Worm (Caenorhabditis elegans) whole organism, L1 larva: ENCODE results near the gene R02D5.8.
A peak's percentile ranks its signal among the peaks of the same experiment; 100 is the strongest.

ENCODE experiments used
- C16A3.4 ChIP-seq: fragments of 150-350 bp; optimal IDR thresholded peaks from 2 replicates; lab custom pipeline; 2014; ENCODE audit warnings: missing biosample characterization, missing genetic modification characterization
- C34B4.2 ChIP-seq: sonication (generic microtip); optimal IDR thresholded peaks from 2 replicates; lab custom pipeline; 2017; ENCODE audit warnings: mild to moderate bottlenecking, missing genetic modification characterization, missing compliant biosample characterization
- F16B12.6 ChIP-seq: fragments of 150-350 bp; optimal IDR thresholded peaks from 2 replicates; lab custom pipeline; 2014; ENCODE audit warnings: missing biosample characterization, missing genetic modification characterization
- Y116A8C.19 ChIP-seq: sonication (generic microtip); optimal IDR thresholded peaks from 2 replicates; lab custom pipeline; 2016; ENCODE audit warnings: missing compliant biosample characterization, missing genetic modification characterization, borderline replicate concordance
- alr-1 ChIP-seq: fragments of 200-800 bp; sonication (Bioruptor generic); optimal IDR thresholded peaks from 2 replicates; lab custom pipeline; 2018; ENCODE audit warnings: borderline replicate concordance, mild to moderate bottlenecking, missing genetic modification characterization, missing compliant biosample characterization
- aly-2 ChIP-seq: fragments of 150-350 bp; optimal IDR thresholded peaks from 2 replicates; lab custom pipeline; 2014; ENCODE audit warnings: missing biosample characterization, missing genetic modification characterization
- ama-1 ChIP-seq: fragments of 150-350 bp; optimal IDR thresholded peaks from 2 replicates; lab custom pipeline; 2014
- blmp-1 ChIP-seq: fragments of 150-350 bp; optimal IDR thresholded peaks from 2 replicates; lab custom pipeline; 2014; ENCODE audit warnings: missing biosample characterization, missing genetic modification characterization
- ceh-63 ChIP-seq: fragments of 200-800 bp; sonication (Bioruptor generic); optimal IDR thresholded peaks from 2 replicates; lab custom pipeline; 2018; ENCODE audit warnings: mild to moderate bottlenecking, missing genetic modification characterization, missing compliant biosample characterization
- ceh-82 ChIP-seq, 3 experiments: fragments of 150-350 bp in 1 of 3; sonication (generic microtip) in 2 of 3; optimal IDR thresholded peaks; 2 replicates each; lab custom pipeline; 2014 to 2017; ENCODE audit warnings: missing biosample characterization in 3 of 3, missing genetic modification characterization in 3 of 3
- ceh-88 ChIP-seq: fragments of 200-800 bp; sonication (Bioruptor generic); IDR thresholded peaks from 2 replicates; pipeline ENCODE4 v1.3.6; 2022; ENCODE audit warnings: missing genetic modification characterization, missing compliant biosample characterization
- ces-1 ChIP-seq: fragments of 150-350 bp; optimal IDR thresholded peaks from 2 replicates; lab custom pipeline; 2014; ENCODE audit warnings: missing biosample characterization, missing genetic modification reagents, missing genetic modification characterization
- dsc-1 ChIP-seq: sonication (generic microtip); optimal IDR thresholded peaks from 2 replicates; lab custom pipeline; 2016; ENCODE audit warnings: mild to moderate bottlenecking, missing genetic modification characterization, missing compliant biosample characterization
- efl-1 ChIP-seq, 4 experiments: fragments of 150-350 bp; optimal IDR thresholded peaks in 3 of 4; peaks in 1 of 4; 1 replicate in 1 of 4; 2 replicates in 3 of 4; lab custom pipeline; 2014; ENCODE audit warnings: missing biosample characterization in 2 of 4, missing genetic modification characterization in 2 of 4, missing genetic modification reagents in 2 of 4
- egl-13 ChIP-seq: sonication (generic microtip); optimal IDR thresholded peaks from 2 replicates; lab custom pipeline; 2016; ENCODE audit warnings: missing genotype, missing genetic modification reagents, missing genetic modification characterization, missing compliant biosample characterization
- elt-2 ChIP-seq: sonication (generic microtip); optimal IDR thresholded peaks from 2 replicates; lab custom pipeline; 2016; ENCODE audit warnings: missing genetic modification characterization, mild to moderate bottlenecking, inconsistent platforms, missing compliant biosample characterization, missing genetic modification reagents
- elt-3 ChIP-seq, 6 experiments: fragments of 150-350 bp in 1 of 6; sonication (generic microtip); optimal IDR thresholded peaks; 2 replicates each; lab custom pipeline; 2017 to 2018; ENCODE audit warnings: missing biosample characterization in 6 of 6, missing genetic modification characterization in 6 of 6, inconsistent platforms in 1 of 6
- fkh-10 ChIP-seq: sonication (generic microtip); optimal IDR thresholded peaks from 2 replicates; lab custom pipeline; 2017; ENCODE audit warnings: missing biosample characterization, missing genetic modification reagents, missing genetic modification characterization
- fkh-8 ChIP-seq: sonication (generic microtip); optimal IDR thresholded peaks from 2 replicates; lab custom pipeline; 2016; ENCODE audit warnings: mild to moderate bottlenecking, missing genetic modification characterization, missing compliant biosample characterization
- hlh-17 ChIP-seq: fragments of 200-800 bp; sonication (Bioruptor generic); optimal IDR thresholded peaks from 2 replicates; lab custom pipeline; 2018; ENCODE audit warnings: missing genetic modification characterization, mild to moderate bottlenecking, missing compliant biosample characterization, moderate library complexity, borderline replicate concordance
- hlh-4 ChIP-seq: sonication (generic microtip); optimal IDR thresholded peaks from 2 replicates; lab custom pipeline; 2016; ENCODE audit warnings: mild to moderate bottlenecking, missing genetic modification characterization, missing compliant biosample characterization
- hpl-2 ChIP-seq: fragments of 150-350 bp; optimal IDR thresholded peaks from 2 replicates; lab custom pipeline; 2014; ENCODE audit warnings: missing biosample characterization, missing genetic modification reagents, missing genetic modification characterization
- irx-1 ChIP-seq: sonication (generic microtip); optimal IDR thresholded peaks from 2 replicates; lab custom pipeline; 2016; ENCODE audit warnings: missing genetic modification characterization, missing compliant biosample characterization
- lin-13 ChIP-seq: fragments of 150-350 bp; optimal IDR thresholded peaks from 2 replicates; lab custom pipeline; 2014; ENCODE audit warnings: missing biosample characterization, missing genetic modification reagents, missing genetic modification characterization
- lin-14 ChIP-seq: fragments of 200-800 bp; sonication (Bioruptor generic); optimal IDR thresholded peaks from 2 replicates; lab custom pipeline; 2018; ENCODE audit warnings: mild to moderate bottlenecking, missing genetic modification characterization, moderate library complexity, missing compliant biosample characterization
- lin-15B ChIP-seq: fragments of 150-350 bp; sonication (generic microtip); optimal IDR thresholded peaks from 3 replicates; lab custom pipeline; 2014; ENCODE audit warnings: missing biosample characterization, missing genetic modification characterization
- mab-9 ChIP-seq: fragments of 200-800 bp; sonication (Bioruptor generic); IDR thresholded peaks from 2 replicates; pipeline ENCODE4 v1.3.6; 2022; ENCODE audit warnings: missing genetic modification reagents, missing genetic modification characterization, missing compliant biosample characterization
- mef-2 ChIP-seq: fragments of 150-350 bp; optimal IDR thresholded peaks from 2 replicates; lab custom pipeline; 2014; ENCODE audit warnings: missing biosample characterization, missing genetic modification characterization
- mep-1 ChIP-seq: fragments of 150-350 bp; optimal IDR thresholded peaks from 2 replicates; lab custom pipeline; 2014; ENCODE audit warnings: missing biosample characterization, missing genetic modification characterization
- nhr-11 ChIP-seq: fragments of 150-350 bp; optimal IDR thresholded peaks from 2 replicates; lab custom pipeline; 2014; ENCODE audit warnings: missing biosample characterization, missing genetic modification characterization
- nhr-20 ChIP-seq: sonication (generic microtip); optimal IDR thresholded peaks from 2 replicates; lab custom pipeline; 2016; ENCODE audit warnings: mild to moderate bottlenecking, missing genetic modification characterization, missing compliant biosample characterization
- nhr-47 ChIP-seq: sonication (generic microtip); optimal IDR thresholded peaks from 2 replicates; lab custom pipeline; 2016; ENCODE audit warnings: mild to moderate bottlenecking, missing genetic modification characterization, moderate library complexity, missing compliant biosample characterization
- nhr-76 ChIP-seq: sonication (generic microtip); optimal IDR thresholded peaks from 2 replicates; lab custom pipeline; 2017; ENCODE audit warnings: missing biosample characterization, missing genetic modification characterization
- nhr-77 ChIP-seq: fragments of 150-350 bp; optimal IDR thresholded peaks from 2 replicates; lab custom pipeline; 2014; ENCODE audit warnings: missing biosample characterization, missing genetic modification characterization
- nhr-84 ChIP-seq: sonication (generic microtip); optimal IDR thresholded peaks from 2 replicates; lab custom pipeline; 2017; ENCODE audit warnings: missing biosample characterization, missing genetic modification characterization
- nhr-85 ChIP-seq: sonication (generic microtip); peaks from one replicate; lab custom pipeline; 2016; ENCODE audit warnings: missing genetic modification characterization, inconsistent platforms, missing compliant biosample characterization
- pax-3 ChIP-seq: fragments of 200-800 bp; sonication (Bioruptor generic); optimal IDR thresholded peaks from 2 replicates; lab custom pipeline; 2018; ENCODE audit warnings: mild to moderate bottlenecking, missing genetic modification characterization, moderate library complexity, missing compliant biosample characterization
- skn-1 ChIP-seq: fragments of 150-350 bp; optimal IDR thresholded peaks from 2 replicates; lab custom pipeline; 2014; ENCODE audit warnings: missing biosample characterization, missing genetic modification characterization
- snpc-4 ChIP-seq: fragments of 150-350 bp; optimal IDR thresholded peaks from 2 replicates; lab custom pipeline; 2014; ENCODE audit warnings: missing biosample characterization, missing genetic modification characterization
- snu-23 ChIP-seq: sonication (generic microtip); optimal IDR thresholded peaks from 2 replicates; lab custom pipeline; 2016; ENCODE audit warnings: missing genetic modification characterization, missing compliant biosample characterization
- sptf-1 ChIP-seq: fragments of 150-350 bp; optimal IDR thresholded peaks from 2 replicates; lab custom pipeline; 2014; ENCODE audit warnings: missing biosample characterization, missing genetic modification characterization
- sup-37 ChIP-seq: fragments of 200-800 bp; sonication (Bioruptor generic); optimal IDR thresholded peaks from 2 replicates; lab custom pipeline; 2018; ENCODE audit warnings: mild to moderate bottlenecking, missing genetic modification characterization, missing compliant biosample characterization
- tlp-1 ChIP-seq: fragments of 150-350 bp; optimal IDR thresholded peaks from 2 replicates; lab custom pipeline; 2014; ENCODE audit warnings: missing biosample characterization, missing genetic modification characterization
- unc-130 ChIP-seq: fragments of 150-350 bp; optimal IDR thresholded peaks from 2 replicates; lab custom pipeline; 2017; ENCODE audit warnings: missing biosample characterization, missing genetic modification characterization, inconsistent platforms
- unc-30 ChIP-seq: sonication (generic microtip); optimal IDR thresholded peaks from 2 replicates; lab custom pipeline; 2017; ENCODE audit warnings: missing biosample characterization, missing genetic modification characterization
- unc-62 ChIP-seq: fragments of 150-350 bp; optimal IDR thresholded peaks from 2 replicates; lab custom pipeline; 2014; ENCODE audit warnings: missing biosample characterization, missing genetic modification reagents, missing genetic modification characterization
- unc-86 ChIP-seq: sonication (generic microtip); optimal IDR thresholded peaks from 2 replicates; lab custom pipeline; 2016; ENCODE audit warnings: missing genetic modification characterization, missing compliant biosample characterization
- unc-98 ChIP-seq: fragments of 200-800 bp; sonication (Bioruptor generic); IDR thresholded peaks from 2 replicates; pipeline ENCODE4 v1.3.6; 2022; ENCODE audit warnings: missing genetic modification characterization, missing compliant biosample characterization
- xbp-1 ChIP-seq: sonication (generic microtip); optimal IDR thresholded peaks from 2 replicates; lab custom pipeline; 2016; ENCODE audit warnings: missing genetic modification characterization, missing compliant biosample characterization
- ztf-11 ChIP-seq, 2 experiments: sonication (generic microtip); optimal IDR thresholded peaks; 2 replicates each; lab custom pipeline; 2016 to 2017; ENCODE audit warnings: missing genetic modification characterization in 2 of 2, missing biosample characterization in 1 of 2, missing compliant biosample characterization in 1 of 2

R02D5.8 gene

ce11 chrV:14500554-14500953 is 18.6 kb downstream of the R02D5.8 start:
- no peak for TF ChIP-seq aly-2
- TF ChIP-seq lin-14 (GFP tag; lab: Kevin White, UChicago): peak; percentile 53
- TF ChIP-seq lin-15B: no peak
- peak; percentile 13 for TF ChIP-seq irx-1 (tag; lab: Kevin White, UChicago)
- TF ChIP-seq blmp-1 (tag; lab: Kevin White, UChicago): peak; percentile 57
- TF ChIP-seq nhr-85 (tag; lab: Kevin White, UChicago): no peak
- peak; percentile 0 for TF ChIP-seq mep-1 (tag; lab: Kevin White, UChicago)
- no peak for TF ChIP-seq fkh-10 (GFP tag; lab: Kevin White, UChicago)

ce11 chrV:14499074-14499864 is 19.9 kb downstream of the R02D5.8 start:
- TF ChIP-seq lin-13 (GFP tag; lab: Kevin White, UChicago) (no peak), nhr-84 (no peak), snu-23 (peak; percentile 17), elt-3 (tag; optimal IDR thresholded peaks at IDR 0.05; lab: Kevin White, UChicago) (peak in 2 of 6 experiments; percentile 47 to 65), snpc-4 (tag; lab: Kevin White, UChicago) (no peak), egl-13 (tag; lab: Kevin White, UChicago) (no peak), unc-62 (GFP tag; lab: Kevin White, UChicago) (no peak), hlh-17 (no peak), ces-1 (GFP tag; lab: Kevin White, UChicago) (no peak), ceh-63 (GFP tag; lab: Kevin White, UChicago) (no peak), C34B4.2 (tag; lab: Kevin White, UChicago) (no peak), nhr-76 (tag; lab: Kevin White, UChicago) (no peak), efl-1 (optimal IDR thresholded peaks at IDR 0.05; lab: Kevin White, UChicago) (no peak), efl-1 (GFP tag; optimal IDR thresholded peaks at IDR 0.05 in 1 of 2; lab: Kevin White, UChicago) (peak in 1 of 2 experiments; percentile 91), nhr-77 (no peak), unc-86 (no peak), pax-3 (no peak), alr-1 (tag; lab: Kevin White, UChicago) (no peak), ceh-82 (tag; optimal IDR thresholded peaks at IDR 0.05; lab: Kevin White, UChicago) (no peak), dsc-1 (tag; lab: Kevin White, UChicago) (no peak), unc-30 (tag; lab: Kevin White, UChicago) (no peak), ama-1 (lab: Kevin White, UChicago) (no peak), unc-98 (GFP tag; lab: Robert Waterston, UW) (no peak), mab-9 (GFP tag; lab: Robert Waterston, UW) (no peak), hpl-2 (GFP tag; lab: Kevin White, UChicago) (no peak), Y116A8C.19 (tag; lab: Kevin White, UChicago) (no peak), skn-1 (tag; lab: Kevin White, UChicago) (peak; percentile 42), nhr-47 (tag; lab: Kevin White, UChicago) (no peak), aly-2 (no peak), unc-130 (no peak), elt-2 (tag; lab: Kevin White, UChicago) (no peak), ceh-88 (no peak), xbp-1 (tag; lab: Kevin White, UChicago) (no peak), blmp-1 (tag; lab: Kevin White, UChicago) (peak; percentile 44), nhr-11 (tag; lab: Kevin White, UChicago) (no peak), nhr-20 (peak; percentile 39), mef-2 (no peak), lin-15B (no peak), sup-37 (GFP tag; lab: Kevin White, UChicago) (no peak), C16A3.4 (tag; lab: Kevin White, UChicago) (no peak), sptf-1 (tag; lab: Kevin White, UChicago) (no peak), fkh-8 (tag; lab: Kevin White, UChicago) (no peak), F16B12.6 (tag; lab: Kevin White, UChicago) (no peak), tlp-1 (tag; lab: Kevin White, UChicago) (no peak), ztf-11 (tag; optimal IDR thresholded peaks at IDR 0.05; lab: Kevin White, UChicago) (no peak), mep-1 (tag; lab: Kevin White, UChicago) (peak; percentile 45), hlh-4 (tag; lab: Kevin White, UChicago) (no peak)
